Fruit fly (Drosophila melanogaster) whole organism, embryonic: ENCODE measurements around the gene Vha16-5.
A peak's percentile ranks its signal among the peaks of the same experiment; 100 is the strongest.

Experiments used
- Bgb ChIP-seq: fragments of 200-800 bp; sonication (Bioruptor generic); IDR thresholded peaks from 2 replicates; pipeline ENCODE4 v1.3.6; 2022; ENCODE audit warnings: missing biosample characterization, missing genetic modification characterization; ENCODE audit not compliant: partially characterized antibody
- CG10209 ChIP-seq: fragments of 200-800 bp; sonication (Bioruptor generic); optimal IDR thresholded peaks from 3 replicates; lab custom pipeline; 2017; ENCODE audit warnings: missing biosample characterization, mild to moderate bottlenecking, missing genetic modification characterization, missing genetic modification reagents
- CG11093 ChIP-seq: fragments of 200-800 bp; sonication (Bioruptor generic); IDR thresholded peaks from 3 replicates; pipeline ENCODE4 v1.3.6; 2022; ENCODE audit warnings: missing biosample characterization, missing genetic modification characterization
- CG12071 ChIP-seq: fragments of 200-800 bp; sonication (Bioruptor generic); optimal IDR thresholded peaks from 3 replicates; lab custom pipeline; 2018; ENCODE audit warnings: missing biosample characterization, mild to moderate bottlenecking, missing genetic modification characterization
- CG12391 ChIP-seq: fragments of 200-800 bp; sonication (Bioruptor generic); optimal IDR thresholded peaks from 3 replicates; lab custom pipeline; 2018; ENCODE audit warnings: missing biosample characterization, mild to moderate bottlenecking, missing genetic modification characterization, moderate library complexity
- CG12769 ChIP-seq: fragments of 200-800 bp; sonication (Bioruptor generic); optimal IDR thresholded peaks from 2 replicates; lab custom pipeline; 2019; ENCODE audit warnings: missing biosample characterization, mild to moderate bottlenecking, missing genetic modification characterization, moderate library complexity
- CG17802 ChIP-seq: fragments of 200-800 bp; sonication (Bioruptor generic); optimal IDR thresholded peaks from 2 replicates; lab custom pipeline; 2018; ENCODE audit warnings: missing biosample characterization, mild to moderate bottlenecking, missing genetic modification characterization, moderate library complexity
- CG18262 ChIP-seq: fragments of 200-800 bp; optimal IDR thresholded peaks from 3 replicates; lab custom pipeline; 2019; ENCODE audit warnings: missing biosample characterization, mild to moderate bottlenecking, missing genetic modification characterization, moderate library complexity
- CG18764 ChIP-seq: fragments of 200-800 bp; sonication (Bioruptor generic); optimal IDR thresholded peaks from 3 replicates; lab custom pipeline; 2016; ENCODE audit warnings: missing biosample characterization, missing genetic modification characterization
- CG2712 ChIP-seq: fragments of 200-800 bp; optimal IDR thresholded peaks from 3 replicates; lab custom pipeline; 2019; ENCODE audit warnings: missing biosample characterization, mild to moderate bottlenecking, missing genetic modification characterization, moderate library complexity
- CG30020 ChIP-seq: fragments of 200-800 bp; optimal IDR thresholded peaks from 2 replicates; lab custom pipeline; 2019; ENCODE audit warnings: missing biosample characterization, mild to moderate bottlenecking, missing genetic modification characterization, moderate library complexity
- CG3065 ChIP-seq: fragments of 200-800 bp; sonication (Bioruptor generic); optimal IDR thresholded peaks from 2 replicates; lab custom pipeline; 2016; ENCODE audit warnings: missing biosample characterization, missing genetic modification characterization
- CG33213 ChIP-seq: fragments of 200-800 bp; sonication (Bioruptor generic); optimal IDR thresholded peaks from 3 replicates; lab custom pipeline; 2016; ENCODE audit warnings: missing biosample characterization, missing genetic modification characterization
- CG34422 ChIP-seq: fragments of 200-800 bp; sonication (Bioruptor generic); IDR thresholded peaks from 3 replicates; pipeline ENCODE4 v1.3.6; 2022; ENCODE audit warnings: missing biosample characterization, missing genetic modification characterization
- CG4328 ChIP-seq: fragments of 200-800 bp; sonication (Bioruptor generic); optimal IDR thresholded peaks from 3 replicates; lab custom pipeline; 2017; ENCODE audit warnings: missing biosample characterization, missing genetic modification reagents, missing genetic modification characterization
- CG6175 ChIP-seq: fragments of 200-800 bp; sonication (Bioruptor generic); IDR thresholded peaks from 3 replicates; pipeline ENCODE4 v1.3.6; 2022; ENCODE audit warnings: missing biosample characterization, missing genetic modification characterization
- CG7786 ChIP-seq: fragments of 200-800 bp; sonication (Bioruptor generic); optimal IDR thresholded peaks from 2 replicates; lab custom pipeline; 2016; ENCODE audit warnings: missing biosample characterization, missing genetic modification characterization
- CG7963 ChIP-seq: fragments of 200-800 bp; sonication (Bioruptor generic); IDR thresholded peaks from 3 replicates; pipeline ENCODE4 v1.3.6; 2022; ENCODE audit warnings: missing biosample characterization, missing genetic modification characterization; ENCODE audit not compliant: partially characterized antibody
- CG8281 ChIP-seq: fragments of 200-800 bp; sonication (Bioruptor generic); optimal IDR thresholded peaks from 2 replicates; lab custom pipeline; 2018; ENCODE audit warnings: missing biosample characterization, mild to moderate bottlenecking, missing genetic modification characterization, moderate library complexity
- CG8944 ChIP-seq: fragments of 200-800 bp; sonication (Bioruptor generic); optimal IDR thresholded peaks from 3 replicates; lab custom pipeline; 2016; ENCODE audit warnings: missing biosample characterization, missing genetic modification characterization
- CG9817 ChIP-seq: fragments of 200-800 bp; sonication (Bioruptor generic); optimal IDR thresholded peaks from 2 replicates; lab custom pipeline; 2018; ENCODE audit warnings: missing biosample characterization, mild to moderate bottlenecking, missing genetic modification characterization, moderate library complexity
- D ChIP-seq, 2 experiments: fragments of 200-800 bp in 1 of 2; fragments of >200 bp in 1 of 2; sonication (Bioruptor generic) in 1 of 2; optimal IDR thresholded peaks; 2 replicates in 1 of 2; 3 replicates in 1 of 2; lab custom pipeline; 2017; ENCODE audit warnings: mild to moderate bottlenecking in 1 of 2, missing biosample characterization in 1 of 2, missing genetic modification characterization in 1 of 2, missing genetic modification reagents in 1 of 2
- D19B ChIP-seq: fragments of 200-800 bp; sonication (Bioruptor generic); optimal IDR thresholded peaks from 2 replicates; lab custom pipeline; 2017; ENCODE audit warnings: missing biosample characterization, mild to moderate bottlenecking, missing genetic modification characterization
- Dad ChIP-seq: fragments of 200-800 bp; sonication (Bioruptor generic); optimal IDR thresholded peaks from 3 replicates; lab custom pipeline; 2016; ENCODE audit warnings: missing biosample characterization, missing genetic modification characterization
- Dbx ChIP-seq: fragments of 200-800 bp; sonication (Bioruptor generic); IDR thresholded peaks from 3 replicates; pipeline ENCODE4 v1.3.6; 2022; ENCODE audit warnings: missing biosample characterization, missing genetic modification characterization
- Dip3 ChIP-seq: fragments of 200-800 bp; sonication (Bioruptor generic); optimal IDR thresholded peaks from 3 replicates; lab custom pipeline; 2016; ENCODE audit warnings: missing biosample characterization, missing genetic modification characterization
- Dref ChIP-seq: fragments of 200-800 bp; sonication (Bioruptor generic); IDR thresholded peaks from 2 replicates; pipeline ENCODE4 v1.3.6; 2022; ENCODE audit warnings: missing biosample characterization, missing genetic modification characterization
- Ets97D ChIP-seq: fragments of 200-800 bp; sonication (Bioruptor generic); optimal IDR thresholded peaks from 3 replicates; lab custom pipeline; 2016; ENCODE audit warnings: missing biosample characterization, missing genetic modification characterization
- GATAe ChIP-seq: fragments of 200-800 bp; sonication (Bioruptor generic); conservative IDR thresholded peaks from 2 replicates; pipeline ENCODE4 v1.3.6; 2022; ENCODE audit warnings: missing biosample characterization, missing genetic modification characterization
- HLH3B ChIP-seq: fragments of 200-800 bp; sonication (Bioruptor generic); IDR thresholded peaks from 2 replicates; pipeline ENCODE4 v1.3.6; 2022; ENCODE audit warnings: missing biosample characterization, missing genetic modification characterization
- Hand ChIP-seq: fragments of 200-800 bp; sonication (Bioruptor generic); optimal IDR thresholded peaks from 2 replicates; lab custom pipeline; 2017; ENCODE audit warnings: mild to moderate bottlenecking, missing biosample characterization, missing genetic modification reagents, missing genetic modification characterization
- Meics ChIP-seq: fragments of 200-800 bp; sonication (Bioruptor generic); optimal IDR thresholded peaks from 2 replicates; lab custom pipeline; 2017; ENCODE audit warnings: missing biosample characterization, mild to moderate bottlenecking, missing genetic modification characterization
- Nf-YB ChIP-seq: fragments of 200-800 bp; sonication (Bioruptor generic); optimal IDR thresholded peaks from 3 replicates; lab custom pipeline; 2019; ENCODE audit warnings: missing biosample characterization, mild to moderate bottlenecking, missing genetic modification characterization, moderate library complexity
- Nf-YC ChIP-seq: fragments of 200-800 bp; optimal IDR thresholded peaks from 3 replicates; lab custom pipeline; 2019; ENCODE audit warnings: missing biosample characterization, mild to moderate bottlenecking, missing genetic modification characterization, moderate library complexity
- Ptx1 ChIP-seq: fragments of 200-800 bp; sonication (Bioruptor generic); IDR thresholded peaks from 2 replicates; pipeline ENCODE4 v1.3.6; 2022; ENCODE audit warnings: missing biosample characterization, missing genetic modification characterization
- Stat92E ChIP-seq, 3 experiments: fragments of >200 bp in 2 of 3; fragments of 200-800 bp in 1 of 3; sonication (Bioruptor generic) in 1 of 3; optimal IDR thresholded peaks; 2 replicates each; lab custom pipeline; 2017 to 2019; ENCODE audit warnings: missing biosample characterization in 3 of 3, missing genetic modification characterization in 3 of 3, mild to moderate bottlenecking in 1 of 3, moderate library complexity in 1 of 3
- br ChIP-seq: fragments of >200 bp; optimal IDR thresholded peaks from 2 replicates; lab custom pipeline; 2017
- croc ChIP-seq: fragments of 200-800 bp; sonication (Bioruptor generic); conservative IDR thresholded peaks from 3 replicates; pipeline ENCODE4 v1.3.6; 2022; ENCODE audit warnings: missing biosample characterization, missing genetic modification characterization
- danr ChIP-seq: fragments of 200-800 bp; sonication (Bioruptor generic); IDR thresholded peaks from 2 replicates; pipeline ENCODE4 v1.3.6; 2022; ENCODE audit warnings: missing biosample characterization, missing genetic modification characterization
- en ChIP-seq: fragments of 200-800 bp; sonication (Bioruptor generic); optimal IDR thresholded peaks from 2 replicates; lab custom pipeline; 2016; ENCODE audit warnings: missing biosample characterization, missing genetic modification characterization
- insv ChIP-seq, 2 experiments: fragments of 200-800 bp; sonication (Bioruptor generic); optimal IDR thresholded peaks; 3 replicates each; lab custom pipeline; 2016 to 2018; ENCODE audit warnings: missing biosample characterization in 2 of 2, missing genetic modification characterization in 2 of 2
- kay ChIP-seq: fragments of 200-800 bp; sonication (Bioruptor generic); optimal IDR thresholded peaks from 2 replicates; lab custom pipeline; 2016; ENCODE audit warnings: missing biosample characterization, missing genetic modification characterization
- mld ChIP-seq: fragments of 200-800 bp; sonication (Bioruptor generic); IDR thresholded peaks from 3 replicates; pipeline ENCODE4 v1.3.6; 2022; ENCODE audit warnings: missing biosample characterization, missing genetic modification characterization; ENCODE audit not compliant: partially characterized antibody
- phol ChIP-seq: fragments of 200-800 bp; sonication (Bioruptor generic); optimal IDR thresholded peaks from 3 replicates; lab custom pipeline; 2018; ENCODE audit warnings: missing biosample characterization, mild to moderate bottlenecking, missing genetic modification characterization, moderate library complexity
- pnt ChIP-seq: fragments of 200-800 bp; sonication (Bioruptor generic); optimal IDR thresholded peaks from 3 replicates; lab custom pipeline; 2016; ENCODE audit warnings: missing biosample characterization, missing genetic modification characterization
- sens ChIP-seq: fragments of 200-800 bp; sonication (Bioruptor generic); peaks from one replicate; lab custom pipeline; 2016; ENCODE audit warnings: missing biosample characterization, missing genetic modification characterization
- sisA ChIP-seq: fragments of 200-800 bp; sonication (Bioruptor generic); IDR thresholded peaks from 2 replicates; pipeline ENCODE4 v1.3.6; 2022; ENCODE audit warnings: missing biosample characterization, missing genetic modification characterization
- tna ChIP-seq: fragments of 200-800 bp; sonication (Bioruptor generic); IDR thresholded peaks from 2 replicates; pipeline ENCODE4 v1.3.6; 2022; ENCODE audit warnings: missing biosample characterization, missing genetic modification characterization; ENCODE audit not compliant: partially characterized antibody
- vnd ChIP-seq: fragments of 200-800 bp; sonication (Bioruptor generic); IDR thresholded peaks from 3 replicates; pipeline ENCODE4 v1.3.6; 2022; ENCODE audit warnings: missing biosample characterization, missing genetic modification characterization; ENCODE audit not compliant: partially characterized antibody

Vha16-5 gene

DNA sequence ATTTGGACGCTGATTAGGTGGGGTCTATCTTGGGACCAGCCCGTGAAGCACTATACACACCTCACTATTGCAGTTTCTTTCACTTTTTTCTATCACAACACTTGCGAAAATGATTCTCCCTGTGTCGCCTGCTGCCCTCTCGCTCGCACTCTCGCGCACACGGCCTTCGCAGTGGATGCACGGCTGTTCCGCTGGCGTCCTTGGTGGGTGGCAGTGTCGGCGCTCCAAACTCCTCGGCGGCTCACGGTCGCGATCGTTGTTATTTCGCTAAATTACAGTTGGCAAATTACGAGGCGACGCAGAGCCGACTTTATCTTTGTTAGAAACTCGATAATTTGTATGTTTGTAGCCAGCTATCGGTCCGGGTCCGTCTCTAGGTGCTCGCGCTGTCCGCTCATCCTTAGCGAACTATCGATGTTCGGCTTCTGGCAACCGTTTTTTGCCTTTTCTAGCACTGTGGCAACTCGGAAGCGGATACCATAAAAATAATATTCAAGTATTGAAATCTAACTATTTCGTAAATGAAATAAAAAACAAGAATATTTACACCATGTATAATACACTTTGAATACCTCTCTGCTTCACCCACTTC, 30.9 kb upstream of the Vha16-5 start, which contains the start of gene Ubc2 (continued):
- TF ChIP-seq CG33213 (GFP tag; lab: Kevin White, UChicago) = no peak
- TF ChIP-seq CG6175 (GFP tag; lab: Robert Waterston, UW) = no peak
- no peak for TF ChIP-seq kay (GFP tag; lab: Kevin White, UChicago)
- peak; percentile 81 for TF ChIP-seq sens (GFP tag; lab: Kevin White, UChicago)
- TF ChIP-seq tna (GFP tag; lab: Robert Waterston, UW) = peak; percentile 75
- no peak for TF ChIP-seq Nf-YB (GFP tag; lab: Kevin White, UChicago)
- TF ChIP-seq CG30020 = peak; percentile 35
- TF ChIP-seq sisA = no peak
- peak; percentile 34 for TF ChIP-seq phol (tag; lab: Kevin White, UChicago)
- TF ChIP-seq CG10209 = no peak
- peak; percentile 3 for TF ChIP-seq Nf-YC (tag; lab: Kevin White, UChicago)
- TF ChIP-seq CG34422 (GFP tag; lab: Robert Waterston, UW) = peak; percentile 46; the same call in 1 of the 3 replicates
- TF ChIP-seq CG4328 (GFP tag; lab: Kevin White, UChicago) = no peak
- TF ChIP-seq GATAe (GFP tag; lab: Robert Waterston, UW) = no peak
- no peak for TF ChIP-seq CG8281 (tag; lab: Kevin White, UChicago)
- TF ChIP-seq CG12391 (tag; lab: Kevin White, UChicago) = peak; percentile 0
- no peak for TF ChIP-seq croc
- no peak for TF ChIP-seq danr (GFP tag; lab: Robert Waterston, UW)
- TF ChIP-seq Bgb = peak; percentile 89
- peak; percentile 13 for TF ChIP-seq CG8944
- TF ChIP-seq CG18764 (GFP tag; lab: Kevin White, UChicago) = no peak
- no peak for TF ChIP-seq CG12769 (tag; lab: Kevin White, UChicago)
- peak; percentile 29 for TF ChIP-seq Dad (GFP tag; lab: Kevin White, UChicago)
- no peak for TF ChIP-seq D19B (GFP tag; lab: Kevin White, UChicago)
- TF ChIP-seq vnd (GFP tag; lab: Robert Waterston, UW) = peak; percentile 70
- TF ChIP-seq insv (GFP tag; optimal IDR thresholded peaks at IDR 0.05; lab: Kevin White, UChicago) = no peak
- peak; percentile 94 for TF ChIP-seq Dref (GFP tag; lab: Robert Waterston, UW)
- TF ChIP-seq CG3065 (GFP tag; lab: Kevin White, UChicago) = no peak
- TF ChIP-seq HLH3B (GFP tag; lab: Robert Waterston, UW) = 0 out of 2 replicates have a peak, but pooled peaks have one; percentile 21
- no peak for TF ChIP-seq Hand
- no peak for TF ChIP-seq CG17802 (tag; lab: Kevin White, UChicago)
- no peak for TF ChIP-seq pnt (GFP tag; lab: Kevin White, UChicago)
- peak; percentile 60; the same call in 2 of the 3 replicates for TF ChIP-seq CG7963
- no peak for TF ChIP-seq br
- TF ChIP-seq CG2712 (tag; lab: Kevin White, UChicago) = peak; percentile 37
- peak; percentile 94 for TF ChIP-seq Ets97D
- TF ChIP-seq CG11093 = no peak
- TF ChIP-seq CG12071 (GFP tag; lab: Kevin White, UChicago) = no peak
- peak; percentile 15 for TF ChIP-seq Dip3 (GFP tag; lab: Kevin White, UChicago)
- TF ChIP-seq Ptx1 (GFP tag; lab: Robert Waterston, UW) = peak; percentile 29
- TF ChIP-seq mld (GFP tag; lab: Robert Waterston, UW) = peak; percentile 67; the same call in 2 of the 3 replicates
- TF ChIP-seq CG18262 (tag; lab: Kevin White, UChicago) = no peak
- 0 out of 3 replicates have a peak, but pooled peaks have one; percentile 22 for TF ChIP-seq Dbx (GFP tag; lab: Robert Waterston, UW)
- TF ChIP-seq CG7786 (GFP tag; lab: Kevin White, UChicago) = peak; percentile 10
- TF ChIP-seq en (GFP tag; lab: Kevin White, UChicago) = no peak
- TF ChIP-seq Stat92E (GFP tag; optimal IDR thresholded peaks at IDR 0.05; lab: Kevin White, UChicago) = no peak
- no peak for TF ChIP-seq D (optimal IDR thresholded peaks at IDR 0.05; lab: Kevin White, UChicago)
- no peak for TF ChIP-seq D (GFP tag; optimal IDR thresholded peaks at IDR 0.05; lab: Kevin White, UChicago)
- TF ChIP-seq Meics (GFP tag; lab: Kevin White, UChicago) = no peak
- no peak for TF ChIP-seq CG9817 (tag; lab: Kevin White, UChicago)
